Fruit fly (Drosophila melanogaster): ENCODE measurements around the gene Tango6.

Tango6 gene

DNA sequence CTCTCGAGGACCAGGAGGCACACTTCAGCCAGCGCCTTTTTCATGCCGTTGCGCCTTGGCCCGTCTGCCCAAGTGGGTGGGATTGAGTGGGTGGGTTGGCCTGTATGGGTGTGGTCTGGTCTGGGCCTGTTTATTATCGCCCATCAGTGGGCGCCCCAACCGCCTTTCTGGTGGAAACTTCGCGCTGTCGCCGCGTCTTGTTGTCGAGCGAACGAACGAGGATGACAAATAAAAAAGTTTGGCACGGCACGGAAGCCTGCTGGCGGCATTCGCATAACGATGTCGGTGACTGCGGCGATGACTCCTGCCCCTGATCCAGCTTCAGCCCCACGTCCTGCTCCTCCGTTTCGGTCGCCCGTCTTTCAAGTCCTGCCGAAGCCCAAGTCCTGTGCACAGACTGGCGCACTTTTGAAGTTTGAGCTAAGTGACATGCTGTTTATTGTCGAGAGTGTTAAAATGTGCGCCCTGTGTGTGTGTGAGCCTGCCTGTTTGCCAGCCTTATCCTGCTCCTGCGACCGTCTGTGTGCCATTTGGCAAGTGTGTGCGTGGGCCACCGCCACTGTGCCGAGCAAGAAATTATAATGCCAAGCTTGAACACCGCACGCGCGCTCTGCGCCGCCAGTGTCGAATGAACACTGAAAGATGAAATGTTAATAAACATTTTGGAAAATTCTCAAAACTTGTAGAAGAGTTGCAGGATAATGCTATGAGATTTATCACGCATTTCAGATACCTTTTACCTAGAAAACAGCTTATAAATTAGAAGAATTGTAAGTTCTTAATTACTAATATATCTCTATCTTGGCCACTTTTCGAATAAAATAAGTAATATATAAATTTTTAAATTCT lies 45.4 kb downstream of the Tango6 start (continued):
- peak; percentile 46; the same call in 1 of the 2 replicates for TF ChIP-seq Rx (GFP tag; IDR thresholded peaks at IDR 0.05)
- TF ChIP-seq CG2678 (tag; optimal IDR thresholded peaks at IDR 0.05), result peak; percentile 92
- TF ChIP-seq Scr (GFP tag; IDR thresholded peaks at IDR 0.05; ENCODE audit: partially characterized antibody), result no peak
- TF ChIP-seq CG14667 (GFP tag; IDR thresholded peaks at IDR 0.05), result peak; percentile 33; the same call in 1 of the 2 replicates
- no peak for TF ChIP-seq CG10565 (GFP tag; optimal IDR thresholded peaks at IDR 0.05)
- TF ChIP-seq Nf-YC (tag; optimal IDR thresholded peaks at IDR 0.05), result peak; percentile 76
- TF ChIP-seq Dfd (GFP tag; optimal IDR thresholded peaks at IDR 0.05), result no peak
- TF ChIP-seq zf30C (GFP tag; optimal IDR thresholded peaks at IDR 0.05), result peak; percentile 77
- no peak for TF ChIP-seq rib (GFP tag; IDR thresholded peaks at IDR 0.05)
- TF ChIP-seq ac (GFP tag; optimal IDR thresholded peaks at IDR 0.05), result no peak
- TF ChIP-seq CG34376 (GFP tag; optimal IDR thresholded peaks at IDR 0.05), result peak; percentile 75
- no peak for TF ChIP-seq Spps (tag; optimal IDR thresholded peaks at IDR 0.05)
- peak; percentile 87 for TF ChIP-seq CG3281 (GFP tag; optimal IDR thresholded peaks at IDR 0.05)
- no peak for TF ChIP-seq CG17328 (GFP tag; IDR thresholded peaks at IDR 0.05)
- no peak for TF ChIP-seq CG11398 (GFP tag; optimal IDR thresholded peaks at IDR 0.05)
- TF ChIP-seq fd64A (GFP tag; optimal IDR thresholded peaks at IDR 0.05), result no peak
- no peak for TF ChIP-seq repo (GFP tag; optimal IDR thresholded peaks at IDR 0.05)
- TF ChIP-seq CG15011 (GFP tag; optimal IDR thresholded peaks at IDR 0.05), result peak; percentile 62
- TF ChIP-seq Ptx1 (GFP tag; IDR thresholded peaks at IDR 0.05), result peak; percentile 73
- TF ChIP-seq CG43689 (GFP tag; IDR thresholded peaks at IDR 0.05), result no peak
- TF ChIP-seq chm (GFP tag; IDR thresholded peaks at IDR 0.05), result no peak
- TF ChIP-seq BtbVII (GFP tag; optimal IDR thresholded peaks at IDR 0.05), result peak; percentile 86
- no peak for TF ChIP-seq BEAF-32 (GFP tag; optimal IDR thresholded peaks at IDR 0.05)
- peak; percentile 70 for TF ChIP-seq Blimp-1 (GFP tag; optimal IDR thresholded peaks at IDR 0.05)
- TF ChIP-seq knrl (GFP tag; IDR thresholded peaks at IDR 0.05; ENCODE audit: partially characterized antibody), result no peak
- peak; percentile 84 for TF ChIP-seq NfI (GFP tag; optimal IDR thresholded peaks at IDR 0.05)
- TF ChIP-seq run (tag; optimal IDR thresholded peaks at IDR 0.05), result peak; percentile 59
- no peak for TF ChIP-seq CG33213 (GFP tag; optimal IDR thresholded peaks at IDR 0.05)
- no peak for TF ChIP-seq tna (GFP tag; IDR thresholded peaks at IDR 0.05; ENCODE audit: partially characterized antibody)
- TF ChIP-seq CG11093 (GFP tag; IDR thresholded peaks at IDR 0.05), result 0 out of 3 replicates have a peak, but pooled peaks have one; percentile 34
- TF ChIP-seq abd-A (tag; optimal IDR thresholded peaks at IDR 0.05), result peak; percentile 96
- no peak for TF ChIP-seq CG7963 (GFP tag; IDR thresholded peaks at IDR 0.05; ENCODE audit: partially characterized antibody)
- peak in 1 of 2 experiments; percentile 72 for TF ChIP-seq Eip74EF (GFP tag; optimal IDR thresholded peaks at IDR 0.05)
- peak; percentile 10 for TF ChIP-seq Chrac-16 (GFP tag; optimal IDR thresholded peaks at IDR 0.05)
- peak; percentile 79 for TF ChIP-seq dysf (GFP tag; IDR thresholded peaks at IDR 0.05)
- peak; percentile 89 for TF ChIP-seq CG13296 (GFP tag; optimal IDR thresholded peaks at IDR 0.05)
- no peak for TF ChIP-seq crol (GFP tag; IDR thresholded peaks at IDR 0.05)
- peak in 1 of 3 experiments; percentile 46 for TF ChIP-seq lola (GFP tag; optimal IDR thresholded peaks at IDR 0.05)
- peak; percentile 6; the same call in 1 of the 4 replicates for TF ChIP-seq Gug (GFP tag; IDR thresholded peaks at IDR 0.05)
- TF ChIP-seq CG12236 (GFP tag; optimal IDR thresholded peaks at IDR 0.05), result no peak
- no peak for TF ChIP-seq CTCF (GFP tag; optimal IDR thresholded peaks at IDR 0.05)
- TF ChIP-seq hth (optimal IDR thresholded peaks at IDR 0.05), result no peak
- no peak for TF ChIP-seq Dip2 (GFP tag; IDR thresholded peaks at IDR 0.05)
- TF ChIP-seq CG17186 (GFP tag; optimal IDR thresholded peaks at IDR 0.05), result no peak
- no peak for TF ChIP-seq usp (GFP tag; optimal IDR thresholded peaks at IDR 0.05)
- no peak for TF ChIP-seq CG3838 (GFP tag; optimal IDR thresholded peaks at IDR 0.05)
- TF ChIP-seq vfl (GFP tag; optimal IDR thresholded peaks at IDR 0.05), result peak; percentile 27
- no peak; the same call in 1 of the 2 replicates for TF ChIP-seq ara (GFP tag; IDR thresholded peaks at IDR 0.05)
- TF ChIP-seq CG11723 (GFP tag; optimal IDR thresholded peaks at IDR 0.05), result peak; percentile 62
